Worm (Caenorhabditis elegans) whole organism, L3 larva: ENCODE data around the gene bca-1.

Source experiments
- R02D3.7 ChIP-seq: fragments of 150-350 bp; optimal IDR thresholded peaks from 2 replicates; lab custom pipeline; 2014; ENCODE audit warnings: missing biosample characterization, missing genetic modification characterization
- ama-1 ChIP-seq: fragments of 150-350 bp; optimal IDR thresholded peaks from 2 replicates; lab custom pipeline; 2018
- ceh-9 ChIP-seq: sonication (generic microtip); optimal IDR thresholded peaks from 2 replicates; lab custom pipeline; 2018; ENCODE audit warnings: missing biosample characterization, missing genetic modification characterization
- egl-27 ChIP-seq: sonication (generic microtip); optimal IDR thresholded peaks from 4 replicates; lab custom pipeline; 2017; ENCODE audit warnings: missing biosample characterization, missing genetic modification reagents, missing genetic modification characterization
- egl-5 ChIP-seq: fragments of 150-350 bp; optimal IDR thresholded peaks from 2 replicates; lab custom pipeline; 2017; ENCODE audit warnings: missing biosample characterization, missing genetic modification reagents, missing genetic modification characterization, inconsistent platforms
- elt-1 ChIP-seq: fragments of 150-350 bp; optimal IDR thresholded peaks from 2 replicates; lab custom pipeline; 2014; ENCODE audit warnings: missing biosample characterization, missing genetic modification characterization
- fos-1 ChIP-seq: fragments of 150-350 bp; optimal IDR thresholded peaks from 2 replicates; lab custom pipeline; 2014; ENCODE audit warnings: missing biosample characterization, missing genetic modification characterization
- nhr-12 ChIP-seq: fragments of 150-350 bp; optimal IDR thresholded peaks from 2 replicates; lab custom pipeline; 2014; ENCODE audit warnings: missing biosample characterization, missing genetic modification characterization
- nhr-237 ChIP-seq: fragments of 150-350 bp; optimal IDR thresholded peaks from 2 replicates; lab custom pipeline; 2014; ENCODE audit warnings: missing biosample characterization, missing genetic modification characterization
- nhr-77 ChIP-seq: fragments of 150-350 bp; optimal IDR thresholded peaks from 2 replicates; lab custom pipeline; 2014; ENCODE audit warnings: missing biosample characterization, missing genetic modification characterization
- pha-4 ChIP-seq: fragments of 150-350 bp; optimal IDR thresholded peaks from 2 replicates; lab custom pipeline; 2014; ENCODE audit warnings: missing biosample characterization, missing genetic modification reagents, missing genetic modification characterization
- pqm-1 ChIP-seq: fragments of 150-350 bp; optimal IDR thresholded peaks from 2 replicates; lab custom pipeline; 2017; ENCODE audit warnings: missing biosample characterization, missing genetic modification characterization, inconsistent platforms
- unc-62 ChIP-seq: fragments of 150-350 bp; sonication (generic microtip); optimal IDR thresholded peaks from 4 replicates; lab custom pipeline; 2014; ENCODE audit warnings: missing biosample characterization, missing genetic modification reagents, missing genetic modification characterization
- zag-1 ChIP-seq: fragments of 150-350 bp; optimal IDR thresholded peaks from 2 replicates; lab custom pipeline; 2014; ENCODE audit warnings: missing biosample characterization, missing genetic modification characterization

DNA sequence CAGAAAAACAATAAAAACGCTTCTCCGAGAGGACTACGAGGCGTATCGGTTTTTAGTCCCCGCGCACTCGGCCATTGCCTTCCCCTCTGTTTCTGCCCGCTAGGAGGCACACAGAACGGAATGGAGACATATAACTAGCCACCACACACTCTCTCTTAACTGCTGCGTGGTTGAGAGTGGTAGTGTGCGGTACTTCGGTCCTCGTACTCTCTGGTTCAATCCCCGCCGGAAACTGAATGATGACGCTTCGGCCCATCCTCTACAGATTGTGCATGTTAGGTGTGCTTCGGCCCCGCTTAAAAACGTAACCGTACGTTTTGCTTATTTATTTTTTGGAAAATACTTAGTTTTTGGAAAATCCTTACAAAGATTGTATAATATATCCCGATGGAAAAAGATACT lies 3.1 kb upstream of the bca-1 start, which contains the start of gene T13C5.6:
- TF ChIP-seq egl-5 (tag; lab: Kevin White, UChicago), result peak; percentile 95
- peak; percentile 34 for TF ChIP-seq unc-62 (GFP tag; lab: Kevin White, UChicago)
- TF ChIP-seq nhr-77, result peak; percentile 24
- no peak for TF ChIP-seq nhr-12
- TF ChIP-seq zag-1, result peak; percentile 3
- TF ChIP-seq nhr-237 (tag; lab: Kevin White, UChicago), result no peak
- TF ChIP-seq egl-27, result peak; percentile 70
- peak; percentile 87 for TF ChIP-seq pha-4 (tag; lab: Kevin White, UChicago)
- TF ChIP-seq elt-1 (tag; lab: Kevin White, UChicago), result no peak
- TF ChIP-seq fos-1 (tag; lab: Kevin White, UChicago), result peak; percentile 52
- TF ChIP-seq ama-1 (lab: Kevin White, UChicago), result no peak
- TF ChIP-seq ceh-9, result no peak
- peak; percentile 40 for TF ChIP-seq R02D3.7 (tag; lab: Kevin White, UChicago)
- peak; percentile 39 for TF ChIP-seq pqm-1 (tag; lab: Kevin White, UChicago)
